Fruit fly (Drosophila melanogaster) whole organism, embryonic: ENCODE measurements around the gene CG5087.

ENCODE experiments used
- Aef1 ChIP-seq: fragments of 200-800 bp; sonication (Bioruptor generic); IDR thresholded peaks from 3 replicates; pipeline ENCODE4 v1.3.6; 2022; ENCODE audit warnings: missing biosample characterization, missing genetic modification characterization
- B-H1 ChIP-seq: fragments of 200-800 bp; sonication (Bioruptor generic); IDR thresholded peaks from 3 replicates; pipeline ENCODE4 v1.3.6; 2022; ENCODE audit warnings: missing biosample characterization, missing genetic modification characterization
- Blimp-1 ChIP-seq: fragments of 200-800 bp; sonication (Bioruptor generic); optimal IDR thresholded peaks from 3 replicates; lab custom pipeline; 2018; ENCODE audit warnings: missing biosample characterization, missing genetic modification characterization, mild to moderate bottlenecking, moderate library complexity, missing genetic modification reagents
- CG1024 ChIP-seq: fragments of 200-800 bp; sonication (Bioruptor generic); IDR thresholded peaks from 2 replicates; pipeline ENCODE4 v1.3.6; 2022; ENCODE audit warnings: missing biosample characterization, missing genetic modification characterization
- CG10654 ChIP-seq: fragments of 200-800 bp; sonication (Bioruptor generic); optimal IDR thresholded peaks from 2 replicates; lab custom pipeline; 2016; ENCODE audit warnings: missing biosample characterization, missing genetic modification characterization
- CG11560 ChIP-seq: fragments of 200-800 bp; sonication (Bioruptor generic); IDR thresholded peaks from 3 replicates; pipeline ENCODE4 v1.3.6; 2022; ENCODE audit warnings: missing biosample characterization, missing genetic modification characterization
- CG14441 ChIP-seq: fragments of 200-800 bp; sonication (Bioruptor generic); IDR thresholded peaks from 2 replicates; pipeline ENCODE4 v1.3.6; 2022; ENCODE audit warnings: missing biosample characterization, missing genetic modification characterization
- CG15696 ChIP-seq: fragments of 200-800 bp; sonication (Bioruptor generic); optimal IDR thresholded peaks from 2 replicates; lab custom pipeline; 2019; ENCODE audit warnings: missing biosample characterization, mild to moderate bottlenecking, missing genetic modification characterization, moderate library complexity
- CG1603 ChIP-seq: fragments of 200-800 bp; sonication (Bioruptor generic); optimal IDR thresholded peaks from 2 replicates; lab custom pipeline; 2019; ENCODE audit warnings: missing biosample characterization, mild to moderate bottlenecking, missing genetic modification characterization, moderate library complexity
- CG17912 ChIP-seq: fragments of 200-800 bp; sonication (Bioruptor generic); optimal IDR thresholded peaks from 2 replicates; lab custom pipeline; 2018; ENCODE audit warnings: missing biosample characterization, mild to moderate bottlenecking, missing genetic modification characterization
- CG18011 ChIP-seq: fragments of 200-800 bp; sonication (Bioruptor generic); optimal IDR thresholded peaks from 2 replicates; lab custom pipeline; 2017; ENCODE audit warnings: missing biosample characterization, missing genetic modification characterization, mild to moderate bottlenecking, moderate library complexity, missing genotype
- CG2712 ChIP-seq: fragments of 200-800 bp; optimal IDR thresholded peaks from 3 replicates; lab custom pipeline; 2019; ENCODE audit warnings: missing biosample characterization, mild to moderate bottlenecking, missing genetic modification characterization, moderate library complexity
- CG2875 ChIP-seq: fragments of 200-800 bp; sonication (Bioruptor generic); optimal IDR thresholded peaks from 2 replicates; lab custom pipeline; 2017; ENCODE audit warnings: missing biosample characterization, mild to moderate bottlenecking, missing genetic modification characterization, missing genetic modification reagents
- CG3726 ChIP-seq: fragments of 200-800 bp; sonication (Bioruptor generic); IDR thresholded peaks from 3 replicates; pipeline ENCODE4, ENCODE4 v1.3.6; 2022; ENCODE audit warnings: missing biosample characterization, missing genetic modification characterization
- CG4328 ChIP-seq: fragments of 200-800 bp; sonication (Bioruptor generic); optimal IDR thresholded peaks from 3 replicates; lab custom pipeline; 2017; ENCODE audit warnings: missing biosample characterization, missing genetic modification reagents, missing genetic modification characterization
- CG5953 ChIP-seq: fragments of 200-800 bp; sonication (Bioruptor generic); IDR thresholded peaks from 2 replicates; pipeline ENCODE4 v1.3.6; 2022; ENCODE audit warnings: missing biosample characterization, missing genetic modification characterization
- CG8290 ChIP-seq, 3 experiments: fragments of 200-800 bp; sonication (Bioruptor generic); optimal IDR thresholded peaks; 2 replicates each; lab custom pipeline; 2016 to 2019; ENCODE audit warnings: missing biosample characterization in 3 of 3, missing genetic modification characterization in 3 of 3, mild to moderate bottlenecking in 2 of 3, moderate library complexity in 1 of 3
- CG8478 ChIP-seq: fragments of >200 bp; optimal IDR thresholded peaks from 2 replicates; lab custom pipeline; 2018
- Camta ChIP-seq: fragments of 200-800 bp; sonication (Bioruptor generic); optimal IDR thresholded peaks from 2 replicates; lab custom pipeline; 2016; ENCODE audit warnings: missing biosample characterization, missing genetic modification characterization
- CkIIα-i1 ChIP-seq: fragments of 200-800 bp; sonication (Bioruptor generic); IDR thresholded peaks from 2 replicates; pipeline ENCODE4 v1.3.6; 2022; ENCODE audit warnings: missing biosample characterization, missing genetic modification characterization
- E2f2 ChIP-seq: fragments of 200-800 bp; sonication (Bioruptor generic); IDR thresholded peaks from 2 replicates; pipeline ENCODE4 v1.3.6; 2022; ENCODE audit warnings: missing biosample characterization, missing genetic modification characterization
- Hmr ChIP-seq: fragments of 200-800 bp; sonication (Bioruptor generic); optimal IDR thresholded peaks from 3 replicates; lab custom pipeline; 2017; ENCODE audit warnings: mild to moderate bottlenecking, missing biosample characterization, missing genetic modification reagents, missing genetic modification characterization
- Hmx ChIP-seq: fragments of 200-800 bp; sonication (Bioruptor generic); optimal IDR thresholded peaks from 2 replicates; lab custom pipeline; 2016; ENCODE audit warnings: missing biosample characterization, missing genetic modification characterization
- MBD-R2 ChIP-seq: fragments of 200-800 bp; sonication (Bioruptor generic); IDR thresholded peaks from 2 replicates; pipeline ENCODE4 v1.3.6; 2022; ENCODE audit warnings: missing biosample characterization, missing genetic modification characterization
- NK7.1 ChIP-seq: fragments of 200-800 bp; sonication (Bioruptor generic); optimal IDR thresholded peaks from 3 replicates; lab custom pipeline; 2016; ENCODE audit warnings: missing biosample characterization, missing genetic modification characterization
- Neu2 ChIP-seq: fragments of 200-800 bp; sonication (Bioruptor generic); optimal IDR thresholded peaks from 3 replicates; lab custom pipeline; 2016; ENCODE audit warnings: missing biosample characterization, missing genetic modification characterization, borderline replicate concordance
- Oli ChIP-seq: fragments of 200-800 bp; sonication (Bioruptor generic); optimal IDR thresholded peaks from 2 replicates; lab custom pipeline; 2018; ENCODE audit warnings: missing biosample characterization, mild to moderate bottlenecking, missing genetic modification characterization, moderate library complexity
- Opbp ChIP-seq: fragments of 200-800 bp; sonication (Bioruptor generic); IDR thresholded peaks from 3 replicates; pipeline ENCODE4 v1.3.6; 2022; ENCODE audit warnings: missing biosample characterization, missing genetic modification characterization; ENCODE audit not compliant: partially characterized antibody
- Trl ChIP-seq, 3 experiments: fragments of >200 bp in 2 of 3; fragments of 200-800 bp in 1 of 3; sonication (Bioruptor generic) in 1 of 3; optimal IDR thresholded peaks; 2 replicates in 1 of 3; 3 replicates in 2 of 3; lab custom pipeline; 2016 to 2017; ENCODE audit warnings: missing biosample characterization in 1 of 3, missing genetic modification characterization in 1 of 3
- bcd ChIP-seq: fragments of 200-800 bp; sonication (Bioruptor generic); optimal IDR thresholded peaks from 2 replicates; lab custom pipeline; 2017; ENCODE audit warnings: missing biosample characterization, mild to moderate bottlenecking, missing genetic modification characterization
- caup ChIP-seq: fragments of 200-800 bp; sonication (Bioruptor generic); optimal IDR thresholded peaks from 3 replicates; lab custom pipeline; 2017; ENCODE audit warnings: missing biosample characterization, mild to moderate bottlenecking, missing genetic modification characterization, moderate library complexity; ENCODE audit not compliant: severe bottlenecking
- cwo ChIP-seq: fragments of 200-800 bp; sonication (Bioruptor generic); optimal IDR thresholded peaks from 3 replicates; lab custom pipeline; 2017; ENCODE audit warnings: missing biosample characterization, missing genetic modification characterization, mild to moderate bottlenecking, moderate library complexity, missing genetic modification reagents
- da ChIP-seq: fragments of 200-800 bp; sonication (Bioruptor generic); optimal IDR thresholded peaks from 2 replicates; lab custom pipeline; 2016; ENCODE audit warnings: missing biosample characterization, missing genetic modification characterization
- dati ChIP-seq: fragments of 200-800 bp; sonication (Bioruptor generic); IDR thresholded peaks from 2 replicates; pipeline ENCODE4 v1.3.6; 2022; ENCODE audit warnings: missing biosample characterization, missing genetic modification characterization
- dmrt99B ChIP-seq: fragments of 200-800 bp; sonication (Bioruptor generic); optimal IDR thresholded peaks from 2 replicates; lab custom pipeline; 2018; ENCODE audit warnings: missing biosample characterization, mild to moderate bottlenecking, missing genetic modification characterization, moderate library complexity
- esg ChIP-seq: fragments of 200-800 bp; sonication (Bioruptor generic); conservative IDR thresholded peaks from 2 replicates; pipeline ENCODE4 v1.3.6; 2022; ENCODE audit warnings: missing biosample characterization, missing genetic modification characterization
- ewg ChIP-seq: fragments of 200-800 bp; sonication (Bioruptor generic); optimal IDR thresholded peaks from 3 replicates; lab custom pipeline; 2017; ENCODE audit warnings: mild to moderate bottlenecking, missing biosample characterization, missing genetic modification reagents, missing genetic modification characterization
- gfzf ChIP-seq: fragments of 200-800 bp; sonication (Bioruptor generic); optimal IDR thresholded peaks from 2 replicates; lab custom pipeline; 2016; ENCODE audit warnings: missing biosample characterization, mild to moderate bottlenecking, missing genetic modification characterization, moderate library complexity
- jumu ChIP-seq: fragments of 200-800 bp; sonication (Bioruptor generic); optimal IDR thresholded peaks from 3 replicates; lab custom pipeline; 2016; ENCODE audit warnings: missing biosample characterization, missing genetic modification characterization
- lola ChIP-seq, 3 experiments: fragments of >200 bp in 2 of 3; fragments of 200-800 bp in 1 of 3; sonication (Bioruptor generic) in 1 of 3; optimal IDR thresholded peaks; 2 replicates each; lab custom pipeline; 2017 to 2019; ENCODE audit warnings: missing biosample characterization in 3 of 3, missing genetic modification characterization in 3 of 3, mild to moderate bottlenecking in 1 of 3, moderate library complexity in 1 of 3
- peb ChIP-seq: fragments of 200-800 bp; sonication (Bioruptor generic); IDR thresholded peaks from 2 replicates; pipeline ENCODE4 v1.3.6; 2022; ENCODE audit warnings: missing biosample characterization, missing genetic modification characterization
- repo ChIP-seq: fragments of 200-800 bp; sonication (Bioruptor generic); optimal IDR thresholded peaks from 2 replicates; lab custom pipeline; 2016; ENCODE audit warnings: missing biosample characterization, missing genetic modification characterization
- sd ChIP-seq: fragments of 200-800 bp; sonication (Bioruptor generic); optimal IDR thresholded peaks from 3 replicates; lab custom pipeline; 2018; ENCODE audit warnings: missing biosample characterization, mild to moderate bottlenecking, missing genetic modification characterization, moderate library complexity
- sens-2 ChIP-seq: fragments of 200-800 bp; sonication (Bioruptor generic); IDR thresholded peaks from 2 replicates; pipeline ENCODE4 v1.3.6; 2022; ENCODE audit warnings: missing biosample characterization, missing genetic modification characterization
- tup ChIP-seq: fragments of 200-800 bp; sonication (Bioruptor generic); optimal IDR thresholded peaks from 2 replicates; lab custom pipeline; 2016; ENCODE audit warnings: missing biosample characterization, mild to moderate bottlenecking, missing genetic modification characterization, moderate library complexity
- vvl ChIP-seq: fragments of 200-800 bp; sonication (Bioruptor generic); IDR thresholded peaks from 2 replicates; pipeline ENCODE4 v1.3.6; 2022; ENCODE audit warnings: missing biosample characterization, missing genetic modification characterization
- zfh1 ChIP-seq: fragments of 200-800 bp; sonication (Bioruptor generic); IDR thresholded peaks from 3 replicates; pipeline ENCODE4 v1.3.6; 2022; ENCODE audit warnings: missing biosample characterization, missing genetic modification characterization

The CG5087 gene

dm6 chr3L:9011485-9012389 lies 13.8 kb downstream of the CG5087 start (continued):
- TF ChIP-seq E2f2 (GFP tag; lab: Robert Waterston, UW) (peak; percentile 48; the same call in 1 of the 2 replicates), ewg (GFP tag; lab: Kevin White, UChicago) (peak; percentile 36), CG2712 (tag; lab: Kevin White, UChicago) (peak; percentile 91), Hmr (GFP tag; lab: Kevin White, UChicago) (no peak), CG1024 (GFP tag; lab: Robert Waterston, UW) (peak; percentile 88), CG11560 (tag; lab: Robert Waterston, UW) (no peak; the same call in 1 of the 3 replicates), CG5953 (GFP tag; lab: Robert Waterston, UW) (peak; percentile 45; the same call in 1 of the 2 replicates), Trl (optimal IDR thresholded peaks at IDR 0.05; lab: Kevin White, UChicago) (no peak), Trl (GFP tag; optimal IDR thresholded peaks at IDR 0.05; lab: Kevin White, UChicago) (peak; percentile 90), CG18011 (no peak), CkIIα-i1 (GFP tag; lab: Robert Waterston, UW) (no peak), CG14441 (GFP tag; lab: Robert Waterston, UW) (peak; percentile 60), cwo (GFP tag; lab: Kevin White, UChicago) (no peak), esg (GFP tag; lab: Robert Waterston, UW) (peak; percentile 69), CG4328 (GFP tag; lab: Kevin White, UChicago) (peak; percentile 36), CG2875 (GFP tag; lab: Kevin White, UChicago) (peak; percentile 64), CG8290 (GFP tag; optimal IDR thresholded peaks at IDR 0.05; lab: Kevin White, UChicago) (peak; percentile 92), CG8290 (tag; optimal IDR thresholded peaks at IDR 0.05; lab: Kevin White, UChicago) (no peak), MBD-R2 (0 out of 2 replicates have a peak, but pooled peaks have one; percentile 20), repo (GFP tag; lab: Kevin White, UChicago) (peak; percentile 58), CG10654 (GFP tag; lab: Kevin White, UChicago) (peak; percentile 76), lola (GFP tag; optimal IDR thresholded peaks at IDR 0.05; lab: Kevin White, UChicago) (peak in 1 of 3 experiments; percentile 86), Blimp-1 (GFP tag; lab: Kevin White, UChicago) (peak; percentile 76), Opbp (no peak), Aef1 (GFP tag; lab: Robert Waterston, UW) (peak; percentile 59; the same call in 2 of the 3 replicates), Camta (peak; percentile 85), CG8478 (lab: Kevin White, UChicago) (no peak), caup (peak; percentile 4), vvl (GFP tag; lab: Robert Waterston, UW) (peak; percentile 91), CG1603 (tag; lab: Kevin White, UChicago) (peak; percentile 93), peb (GFP tag; lab: Robert Waterston, UW) (peak; percentile 67; the same call in 1 of the 2 replicates), sd (no peak), bcd (GFP tag; lab: Kevin White, UChicago) (peak; percentile 63), Oli (peak; percentile 69), Neu2 (GFP tag; lab: Kevin White, UChicago) (peak; percentile 49), zfh1 (peak; percentile 95), da (GFP tag; lab: Kevin White, UChicago) (peak; percentile 40), tup (no peak), B-H1 (GFP tag; lab: Robert Waterston, UW) (peak; percentile 46; the same call in 2 of the 3 replicates), dati (GFP tag; lab: Robert Waterston, UW) (no peak), sens-2 (GFP tag; lab: Robert Waterston, UW) (peak; percentile 84), dmrt99B (tag; lab: Kevin White, UChicago) (peak; percentile 73), Hmx (GFP tag; lab: Kevin White, UChicago) (peak; percentile 38), CG17912 (no peak), CG3726 (GFP tag; lab: Robert Waterston, UW) (peak; percentile 82; the same call in 2 of the 3 replicates), jumu (GFP tag; lab: Kevin White, UChicago) (peak; percentile 85), CG15696 (tag; lab: Kevin White, UChicago) (peak; percentile 97), NK7.1 (GFP tag; lab: Kevin White, UChicago) (peak; percentile 41), gfzf (GFP tag; lab: Kevin White, UChicago) (no peak)
